ENCODE assay signal across 2 worm cellular contexts in the genomic region with DNA sequence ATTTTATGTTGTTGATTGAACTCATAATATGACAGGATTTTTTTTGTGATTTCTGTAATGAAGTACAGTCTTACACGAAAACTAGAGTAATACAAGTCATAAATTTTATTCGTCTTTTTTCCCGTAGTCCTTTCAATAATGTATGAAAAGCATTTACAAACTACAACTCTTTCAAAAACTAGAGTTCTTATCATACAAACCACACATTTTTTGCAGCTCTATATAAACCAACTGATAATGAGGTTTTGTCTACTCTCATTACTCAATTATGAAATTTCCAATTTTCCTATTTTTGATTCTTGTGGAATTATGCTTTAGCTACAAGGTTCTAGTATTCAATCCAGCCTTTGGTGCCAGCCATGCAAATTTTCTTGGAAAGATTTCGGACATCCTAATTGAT.
A peak's percentile ranks its signal among the peaks of the same experiment; 100 is the strongest.
TF ChIP-seq lines count a peak whose summit lies in the region.

ugt-16 (plus strand) TSS at position 248 of the 400 bp plus-strand sequence.

TF ChIP-seq in whole organism, L2 larva, 48 proteins besides CTCF, POLR2A, EP300 and RAD21 (continued from another document):
- no peak for TF ChIP-seq skn-1 (tag; optimal IDR thresholded peaks at IDR 0.05; lab: Kevin White, UChicago)

TF ChIP-seq in whole organism, L4 larva, 104 proteins besides CTCF, POLR2A, EP300 and RAD21 (continued from another document):
- TF ChIP-seq aly-2 (tag; optimal IDR thresholded peaks at IDR 0.05; lab: Kevin White, UChicago): no peak
- TF ChIP-seq nhr-48 (tag; optimal IDR thresholded peaks at IDR 0.05; lab: Kevin White, UChicago): no peak
- no peak for TF ChIP-seq D1046.2 (GFP tag; IDR thresholded peaks at IDR 0.05; lab: Robert Waterston, UW)
- no peak for TF ChIP-seq madf-5 (GFP tag; IDR thresholded peaks at IDR 0.05; lab: Robert Waterston, UW)
- no peak for TF ChIP-seq daf-8 (GFP tag; IDR thresholded peaks at IDR 0.05; lab: Robert Waterston, UW)
- peak; percentile 50 for TF ChIP-seq pqm-1 (tag; optimal IDR thresholded peaks at IDR 0.05; lab: Kevin White, UChicago)
- no peak for TF ChIP-seq egl-27 (tag; optimal IDR thresholded peaks at IDR 0.05; lab: Kevin White, UChicago)
- no peak for TF ChIP-seq spr-1 (tag; optimal IDR thresholded peaks at IDR 0.05; lab: Kevin White, UChicago)
- no peak for TF ChIP-seq mep-1 (tag; optimal IDR thresholded peaks at IDR 0.05; lab: Kevin White, UChicago)
- TF ChIP-seq ceh-20 (GFP tag; IDR thresholded peaks at IDR 0.05; lab: Robert Waterston, UW): no peak
- no peak for TF ChIP-seq ceh-82 (tag; optimal IDR thresholded peaks at IDR 0.05; lab: Kevin White, UChicago)
- TF ChIP-seq nhr-28 (tag; optimal IDR thresholded peaks at IDR 0.05; lab: Kevin White, UChicago): peak; percentile 77
- TF ChIP-seq snpc-1.2 (GFP tag; IDR thresholded peaks at IDR 0.05; lab: Robert Waterston, UW): no peak
- no peak for TF ChIP-seq set-16 (GFP tag; IDR thresholded peaks at IDR 0.05; lab: Robert Waterston, UW)
- TF ChIP-seq lsy-2 (tag; optimal IDR thresholded peaks at IDR 0.05; lab: Kevin White, UChicago): no peak
- TF ChIP-seq zfp-3 (GFP tag; conservative IDR thresholded peaks at IDR 0.05; lab: Robert Waterston, UW): no peak
- TF ChIP-seq nhr-77 (tag; optimal IDR thresholded peaks at IDR 0.05; lab: Kevin White, UChicago): peak; percentile 19
- TF ChIP-seq nhr-102 (tag; optimal IDR thresholded peaks at IDR 0.05; lab: Kevin White, UChicago): peak; percentile 10
- no peak for TF ChIP-seq attf-4 (tag; optimal IDR thresholded peaks at IDR 0.05; lab: Kevin White, UChicago)
- no peak for TF ChIP-seq daf-12 (tag; optimal IDR thresholded peaks at IDR 0.05; lab: Kevin White, UChicago)
- no peak for TF ChIP-seq T26A8.4 (GFP tag; IDR thresholded peaks at IDR 0.05; lab: Robert Waterston, UW)
- no peak for TF ChIP-seq lir-3 (tag; optimal IDR thresholded peaks at IDR 0.05; lab: Kevin White, UChicago)
- TF ChIP-seq nhr-76 (tag; optimal IDR thresholded peaks at IDR 0.05; lab: Kevin White, UChicago): no peak
- no peak for TF ChIP-seq sdz-12 (GFP tag; optimal IDR thresholded peaks at IDR 0.05; lab: Kevin White, UChicago)
